Worm (Caenorhabditis elegans): ENCODE results near the gene fkh-7.

The fkh-7 gene

DNA sequence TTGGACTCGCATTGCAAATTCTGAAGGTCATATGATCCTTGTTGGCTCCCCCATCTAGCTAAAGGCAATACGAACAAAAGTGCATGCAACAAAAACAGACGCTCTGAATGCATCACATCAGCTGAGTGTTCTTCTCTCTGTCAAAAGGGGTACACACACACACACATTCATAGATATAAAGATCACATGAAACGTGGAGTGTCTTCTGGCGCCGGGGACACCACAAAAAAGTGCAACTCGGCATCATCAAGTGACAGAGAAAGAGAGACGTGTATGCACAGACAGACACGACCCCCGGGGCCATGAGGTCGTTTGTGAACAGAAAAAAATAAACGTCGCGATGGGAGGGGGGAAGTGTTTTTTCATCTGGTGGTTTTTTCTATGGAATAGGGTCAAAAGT is 22.9 kb downstream of the fkh-7 start (continued):
- TF ChIP-seq bed-2 (GFP tag; IDR thresholded peaks at IDR 0.05), result no peak
- TF ChIP-seq attf-3 (GFP tag; conservative IDR thresholded peaks at IDR 0.05), result 0 out of 2 replicates have a peak, but pooled peaks have one; percentile 7
- TF ChIP-seq cebp-1 (GFP tag; IDR thresholded peaks at IDR 0.05), result 0 out of 2 replicates have a peak, but pooled peaks have one; percentile 45
- peak; percentile 83 for TF ChIP-seq cebp-1 (tag; optimal IDR thresholded peaks at IDR 0.05)
- peak; percentile 78 for TF ChIP-seq chd-7 (tag; optimal IDR thresholded peaks at IDR 0.05)
- TF ChIP-seq bed-1 (GFP tag; IDR thresholded peaks at IDR 0.05), result no peak
- TF ChIP-seq cebp-2 (GFP tag; IDR thresholded peaks at IDR 0.05), result no peak
- no peak for TF ChIP-seq F57A8.1 (GFP tag; optimal IDR thresholded peaks at IDR 0.05)
- TF ChIP-seq let-526 (GFP tag; IDR thresholded peaks at IDR 0.05), result peak; percentile 60; the same call in 1 of the 2 replicates
- TF ChIP-seq somi-1 (GFP tag; optimal IDR thresholded peaks at IDR 0.05), result peak; percentile 92
- TF ChIP-seq ceh-27 (GFP tag; optimal IDR thresholded peaks at IDR 0.05), result peak; percentile 77
- TF ChIP-seq efl-1 (GFP tag; optimal IDR thresholded peaks at IDR 0.05), result no peak
- TF ChIP-seq F22D6.2 (tag; optimal IDR thresholded peaks at IDR 0.05), result no peak
- peak; percentile 1 for TF ChIP-seq F23B12.7 (tag; optimal IDR thresholded peaks at IDR 0.05; ENCODE audit: insufficient read depth)
- peak; percentile 76 for TF ChIP-seq attf-5 (GFP tag; optimal IDR thresholded peaks at IDR 0.05)
- peak; percentile 41 for TF ChIP-seq pha-4 (tag; optimal IDR thresholded peaks at IDR 0.05)
- peak; percentile 70; the same call in 1 of the 2 replicates for TF ChIP-seq K11D2.4 (GFP tag; IDR thresholded peaks at IDR 0.05)
- peak; percentile 18; the same call in 1 of the 2 replicates for TF ChIP-seq mcd-1 (GFP tag; IDR thresholded peaks at IDR 0.05)
- no peak for TF ChIP-seq hmg-20 (GFP tag; IDR thresholded peaks at IDR 0.05)
- TF ChIP-seq B0336.3 (GFP tag; IDR thresholded peaks at IDR 0.05), result 0 out of 2 replicates have a peak, but pooled peaks have one; percentile 45
- TF ChIP-seq snpc-4 (GFP tag; optimal IDR thresholded peaks at IDR 0.05), result no peak
- TF ChIP-seq snpc-4 (tag; optimal IDR thresholded peaks at IDR 0.05), result peak in 3 of 4 experiments; percentile 13 to 62 (median 31)
- no peak for TF ChIP-seq nhr-90 (tag; optimal IDR thresholded peaks at IDR 0.05)
- TF ChIP-seq madf-10 (tag; optimal IDR thresholded peaks at IDR 0.05), result peak; percentile 43
- no peak; the same call in 1 of the 2 replicates for TF ChIP-seq C06A6.2 (GFP tag; conservative IDR thresholded peaks at IDR 0.05)
- no peak for TF ChIP-seq hsf-1 (GFP tag; IDR thresholded peaks at IDR 0.05)
- TF ChIP-seq lin-26 (GFP tag; IDR thresholded peaks at IDR 0.05), result 0 out of 2 replicates have a peak, but pooled peaks have one; percentile 40
- no peak for TF ChIP-seq ceh-100 (GFP tag; IDR thresholded peaks at IDR 0.05)
- 0 out of 2 replicates have a peak, but pooled peaks have one; percentile 41 for TF ChIP-seq pbrm-1 (GFP tag; IDR thresholded peaks at IDR 0.05)
- TF ChIP-seq egrh-3 (GFP tag; IDR thresholded peaks at IDR 0.05), result 0 out of 2 replicates have a peak, but pooled peaks have one; percentile 7
- peak; percentile 15 for TF ChIP-seq atf-7 (tag; optimal IDR thresholded peaks at IDR 0.05)
- TF ChIP-seq egl-18 (GFP tag; IDR thresholded peaks at IDR 0.05), result no peak
- peak; percentile 25 for TF ChIP-seq tbp1 (GFP tag; optimal IDR thresholded peaks at IDR 0.05)
- TF ChIP-seq lir-1 (GFP tag; conservative IDR thresholded peaks at IDR 0.05), result no peak
- TF ChIP-seq K12H6.12 (tag; optimal IDR thresholded peaks at IDR 0.05), result peak; percentile 93
- TF ChIP-seq lin-35 (GFP tag; optimal IDR thresholded peaks at IDR 0.05), result peak in 1 of 3 experiments; percentile 3
- no peak for TF ChIP-seq Y53F4B.3 (GFP tag; IDR thresholded peaks at IDR 0.05)
- 0 out of 2 replicates have a peak, but pooled peaks have one; percentile 17 for TF ChIP-seq ekl-4 (GFP tag; IDR thresholded peaks at IDR 0.05)
- peak; percentile 54 for TF ChIP-seq lin-40 (tag; optimal IDR thresholded peaks at IDR 0.05)
- peak; percentile 46 for TF ChIP-seq ztf-22 (GFP tag; optimal IDR thresholded peaks at IDR 0.05)
- peak; percentile 34 for TF ChIP-seq lin-54 (GFP tag; optimal IDR thresholded peaks at IDR 0.05)
- TF ChIP-seq ztf-18 (tag; optimal IDR thresholded peaks at IDR 0.05), result peak; percentile 9
